Fruit fly (Drosophila melanogaster): ENCODE results near the gene CG8159.

dm6 chr3R:8716551-8716879, 10.1 kb upstream of the CG8159 start:
- no peak for TF ChIP-seq Hr4 (GFP tag; optimal IDR thresholded peaks at IDR 0.05)
- no peak for TF ChIP-seq CG10631 (GFP tag; optimal IDR thresholded peaks at IDR 0.05)
- no peak for TF ChIP-seq CG16779 (tag; optimal IDR thresholded peaks at IDR 0.05)
- TF ChIP-seq fd85E (GFP tag; optimal IDR thresholded peaks at IDR 0.05): no peak
- no peak for TF ChIP-seq Eip75B (GFP tag; optimal IDR thresholded peaks at IDR 0.05)
- TF ChIP-seq CG6854 (GFP tag; optimal IDR thresholded peaks at IDR 0.05): no peak
- no peak for TF ChIP-seq CG6792 (GFP tag; optimal IDR thresholded peaks at IDR 0.05)
- no peak for TF ChIP-seq fkh (GFP tag; optimal IDR thresholded peaks at IDR 0.05)
